Worm (Caenorhabditis elegans) whole organism, L1 larva: ENCODE results near the gene T24D5.3.

ENCODE experiments used
- C34B4.2 ChIP-seq: sonication (generic microtip); optimal IDR thresholded peaks from 2 replicates; lab custom pipeline; 2017; ENCODE audit warnings: mild to moderate bottlenecking, missing genetic modification characterization, missing compliant biosample characterization
- Y116A8C.19 ChIP-seq: sonication (generic microtip); optimal IDR thresholded peaks from 2 replicates; lab custom pipeline; 2016; ENCODE audit warnings: missing compliant biosample characterization, missing genetic modification characterization, borderline replicate concordance
- aha-1 ChIP-seq: fragments of 150-350 bp; optimal IDR thresholded peaks from 2 replicates; lab custom pipeline; 2014; ENCODE audit warnings: missing biosample characterization, missing genetic modification characterization
- ama-1 ChIP-seq: fragments of 150-350 bp; optimal IDR thresholded peaks from 2 replicates; lab custom pipeline; 2014
- ceh-8 ChIP-seq: fragments of 200-800 bp; sonication (Bioruptor generic); optimal IDR thresholded peaks from 2 replicates; lab custom pipeline; 2018; ENCODE audit warnings: mild to moderate bottlenecking, missing genetic modification characterization, moderate library complexity, missing compliant biosample characterization
- ceh-82 ChIP-seq, 3 experiments: fragments of 150-350 bp in 1 of 3; sonication (generic microtip) in 2 of 3; optimal IDR thresholded peaks; 2 replicates each; lab custom pipeline; 2014 to 2017; ENCODE audit warnings: missing biosample characterization in 3 of 3, missing genetic modification characterization in 3 of 3
- ceh-90 ChIP-seq: sonication (generic microtip); optimal IDR thresholded peaks from 2 replicates; lab custom pipeline; 2016; ENCODE audit warnings: missing genetic modification characterization, missing compliant biosample characterization
- ces-1 ChIP-seq: fragments of 150-350 bp; optimal IDR thresholded peaks from 2 replicates; lab custom pipeline; 2014; ENCODE audit warnings: missing biosample characterization, missing genetic modification reagents, missing genetic modification characterization
- efl-1 ChIP-seq, 4 experiments: fragments of 150-350 bp; optimal IDR thresholded peaks in 3 of 4; peaks in 1 of 4; 1 replicate in 1 of 4; 2 replicates in 3 of 4; lab custom pipeline; 2014; ENCODE audit warnings: missing biosample characterization in 2 of 4, missing genetic modification characterization in 2 of 4, missing genetic modification reagents in 2 of 4
- egl-13 ChIP-seq: sonication (generic microtip); optimal IDR thresholded peaks from 2 replicates; lab custom pipeline; 2016; ENCODE audit warnings: missing genotype, missing genetic modification reagents, missing genetic modification characterization, missing compliant biosample characterization
- elt-2 ChIP-seq: sonication (generic microtip); optimal IDR thresholded peaks from 2 replicates; lab custom pipeline; 2016; ENCODE audit warnings: missing genetic modification characterization, mild to moderate bottlenecking, inconsistent platforms, missing compliant biosample characterization, missing genetic modification reagents
- elt-3 ChIP-seq, 6 experiments: fragments of 150-350 bp in 1 of 6; sonication (generic microtip); optimal IDR thresholded peaks; 2 replicates each; lab custom pipeline; 2017 to 2018; ENCODE audit warnings: missing biosample characterization in 6 of 6, missing genetic modification characterization in 6 of 6, inconsistent platforms in 1 of 6
- fkh-8 ChIP-seq: sonication (generic microtip); optimal IDR thresholded peaks from 2 replicates; lab custom pipeline; 2016; ENCODE audit warnings: mild to moderate bottlenecking, missing genetic modification characterization, missing compliant biosample characterization
- grh-1 ChIP-seq: fragments of 200-800 bp; sonication (Bioruptor generic); IDR thresholded peaks from 2 replicates; pipeline ENCODE4 v1.3.6; 2022; ENCODE audit warnings: missing genetic modification reagents, missing genetic modification characterization, missing compliant biosample characterization
- hlh-4 ChIP-seq: sonication (generic microtip); optimal IDR thresholded peaks from 2 replicates; lab custom pipeline; 2016; ENCODE audit warnings: mild to moderate bottlenecking, missing genetic modification characterization, missing compliant biosample characterization
- irx-1 ChIP-seq: sonication (generic microtip); optimal IDR thresholded peaks from 2 replicates; lab custom pipeline; 2016; ENCODE audit warnings: missing genetic modification characterization, missing compliant biosample characterization
- lin-14 ChIP-seq: fragments of 200-800 bp; sonication (Bioruptor generic); optimal IDR thresholded peaks from 2 replicates; lab custom pipeline; 2018; ENCODE audit warnings: mild to moderate bottlenecking, missing genetic modification characterization, moderate library complexity, missing compliant biosample characterization
- lin-35 ChIP-seq, 2 experiments: fragments of 150-350 bp; optimal IDR thresholded peaks; 2 replicates each; lab custom pipeline; 2014; ENCODE audit warnings: missing biosample characterization in 2 of 2, missing genetic modification characterization in 2 of 2, missing genetic modification reagents in 2 of 2
- lin-39 ChIP-seq: fragments of 150-350 bp; optimal IDR thresholded peaks from 2 replicates; lab custom pipeline; 2014; ENCODE audit warnings: missing biosample characterization, missing genetic modification reagents, missing genetic modification characterization
- lsy-2 ChIP-seq, 2 experiments: fragments of 150-350 bp; optimal IDR thresholded peaks; 2 replicates each; lab custom pipeline; 2014; ENCODE audit warnings: missing biosample characterization in 2 of 2, missing genetic modification characterization in 2 of 2
- mef-2 ChIP-seq: fragments of 150-350 bp; optimal IDR thresholded peaks from 2 replicates; lab custom pipeline; 2014; ENCODE audit warnings: missing biosample characterization, missing genetic modification characterization
- nhr-19 ChIP-seq: fragments of 200-800 bp; sonication (Bioruptor generic); conservative IDR thresholded peaks from 2 replicates; pipeline ENCODE4 v1.3.6; 2022; ENCODE audit warnings: missing genetic modification characterization, missing compliant biosample characterization
- nhr-28 ChIP-seq: fragments of 150-350 bp; optimal IDR thresholded peaks from 2 replicates; lab custom pipeline; 2014; ENCODE audit warnings: missing biosample characterization, missing genetic modification characterization
- nhr-47 ChIP-seq: sonication (generic microtip); optimal IDR thresholded peaks from 2 replicates; lab custom pipeline; 2016; ENCODE audit warnings: mild to moderate bottlenecking, missing genetic modification characterization, moderate library complexity, missing compliant biosample characterization
- nhr-76 ChIP-seq: sonication (generic microtip); optimal IDR thresholded peaks from 2 replicates; lab custom pipeline; 2017; ENCODE audit warnings: missing biosample characterization, missing genetic modification characterization
- nhr-77 ChIP-seq: fragments of 150-350 bp; optimal IDR thresholded peaks from 2 replicates; lab custom pipeline; 2014; ENCODE audit warnings: missing biosample characterization, missing genetic modification characterization
- nhr-85 ChIP-seq: sonication (generic microtip); peaks from one replicate; lab custom pipeline; 2016; ENCODE audit warnings: missing genetic modification characterization, inconsistent platforms, missing compliant biosample characterization
- pag-3 ChIP-seq: sonication (generic microtip); optimal IDR thresholded peaks from 2 replicates; lab custom pipeline; 2017; ENCODE audit warnings: missing genetic modification characterization, mild to moderate bottlenecking, missing compliant biosample characterization, antibody characterized with exemption, borderline replicate concordance; ENCODE audit not compliant: insufficient read depth
- rnt-1 ChIP-seq: sonication (generic microtip); optimal IDR thresholded peaks from 2 replicates; lab custom pipeline; 2016; ENCODE audit warnings: mild to moderate bottlenecking, missing genetic modification characterization, moderate library complexity, missing compliant biosample characterization
- snpc-4 ChIP-seq: fragments of 150-350 bp; optimal IDR thresholded peaks from 2 replicates; lab custom pipeline; 2014; ENCODE audit warnings: missing biosample characterization, missing genetic modification characterization
- snu-23 ChIP-seq: sonication (generic microtip); optimal IDR thresholded peaks from 2 replicates; lab custom pipeline; 2016; ENCODE audit warnings: missing genetic modification characterization, missing compliant biosample characterization
- swsn-7 ChIP-seq: sonication (generic microtip); optimal IDR thresholded peaks from 2 replicates; lab custom pipeline; 2016; ENCODE audit warnings: missing genetic modification characterization, missing compliant biosample characterization
- tbx-2 ChIP-seq: sonication (generic microtip); optimal IDR thresholded peaks from 2 replicates; lab custom pipeline; 2016; ENCODE audit warnings: missing genetic modification characterization, missing compliant biosample characterization
- unc-130 ChIP-seq: fragments of 150-350 bp; optimal IDR thresholded peaks from 2 replicates; lab custom pipeline; 2017; ENCODE audit warnings: missing biosample characterization, missing genetic modification characterization, inconsistent platforms
- unc-86 ChIP-seq: sonication (generic microtip); optimal IDR thresholded peaks from 2 replicates; lab custom pipeline; 2016; ENCODE audit warnings: missing genetic modification characterization, missing compliant biosample characterization
- vab-15 ChIP-seq: sonication (generic microtip); optimal IDR thresholded peaks from 2 replicates; lab custom pipeline; 2017; ENCODE audit warnings: missing genotype, mild to moderate bottlenecking, missing genetic modification characterization, missing compliant biosample characterization
- xbp-1 ChIP-seq: sonication (generic microtip); optimal IDR thresholded peaks from 2 replicates; lab custom pipeline; 2016; ENCODE audit warnings: missing genetic modification characterization, missing compliant biosample characterization
- zag-1 ChIP-seq: fragments of 150-350 bp; optimal IDR thresholded peaks from 2 replicates; lab custom pipeline; 2014; ENCODE audit warnings: missing biosample characterization, missing genetic modification characterization
- zip-4 ChIP-seq: fragments of 200-800 bp; sonication (Bioruptor generic); optimal IDR thresholded peaks from 2 replicates; lab custom pipeline; 2018; ENCODE audit warnings: mild to moderate bottlenecking, missing genetic modification characterization, moderate library complexity, missing compliant biosample characterization
- ztf-11 ChIP-seq, 2 experiments: sonication (generic microtip); optimal IDR thresholded peaks; 2 replicates each; lab custom pipeline; 2016 to 2017; ENCODE audit warnings: missing genetic modification characterization in 2 of 2, missing biosample characterization in 1 of 2, missing compliant biosample characterization in 1 of 2
- ztf-4 ChIP-seq: fragments of 150-350 bp; optimal IDR thresholded peaks from 2 replicates; lab custom pipeline; 2014; ENCODE audit warnings: missing biosample characterization, missing genetic modification characterization

Gene T24D5.3

DNA sequence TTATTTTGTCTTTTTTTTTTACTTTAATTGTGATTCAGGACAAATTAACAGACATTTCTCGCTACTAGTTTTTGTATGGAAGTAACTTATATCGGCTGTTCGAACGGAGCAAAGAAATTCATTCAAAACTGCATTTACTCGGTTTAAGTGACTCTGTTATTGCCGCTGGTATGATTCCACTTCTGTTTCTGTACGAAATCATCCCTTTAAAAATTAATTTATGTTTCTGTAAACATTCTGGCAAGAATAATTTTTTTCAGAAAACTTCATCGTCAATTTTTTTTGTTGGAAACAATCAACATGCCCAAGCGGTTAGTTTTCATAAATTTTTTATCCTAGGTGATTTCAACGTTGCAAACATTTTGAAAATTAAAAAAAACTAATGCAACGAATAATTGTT is at the start of gene T24D5.3:
Gene T24D5.3, plus strand, starts transcription at position 301 of the 400 bp plus-strand sequence.
- TF ChIP-seq pag-3 (tag; lab: Kevin White, UChicago), result no peak
- TF ChIP-seq nhr-76 (tag; lab: Kevin White, UChicago), result no peak
- TF ChIP-seq elt-3 (tag; optimal IDR thresholded peaks at IDR 0.05; lab: Kevin White, UChicago), result no peak
- no peak for TF ChIP-seq swsn-7 (tag; lab: Kevin White, UChicago)
- no peak for TF ChIP-seq ceh-8 (GFP tag; lab: Kevin White, UChicago)
- TF ChIP-seq zip-4, result no peak
- no peak for TF ChIP-seq snu-23 (GFP tag; lab: Kevin White, UChicago)
- TF ChIP-seq unc-130 (tag; lab: Kevin White, UChicago), result no peak
- TF ChIP-seq vab-15 (tag; lab: Kevin White, UChicago), result no peak
- TF ChIP-seq ces-1 (GFP tag; lab: Kevin White, UChicago), result no peak
- no peak for TF ChIP-seq nhr-77 (tag; lab: Kevin White, UChicago)
- TF ChIP-seq, all 84 proteins: peak for 0

DNA sequence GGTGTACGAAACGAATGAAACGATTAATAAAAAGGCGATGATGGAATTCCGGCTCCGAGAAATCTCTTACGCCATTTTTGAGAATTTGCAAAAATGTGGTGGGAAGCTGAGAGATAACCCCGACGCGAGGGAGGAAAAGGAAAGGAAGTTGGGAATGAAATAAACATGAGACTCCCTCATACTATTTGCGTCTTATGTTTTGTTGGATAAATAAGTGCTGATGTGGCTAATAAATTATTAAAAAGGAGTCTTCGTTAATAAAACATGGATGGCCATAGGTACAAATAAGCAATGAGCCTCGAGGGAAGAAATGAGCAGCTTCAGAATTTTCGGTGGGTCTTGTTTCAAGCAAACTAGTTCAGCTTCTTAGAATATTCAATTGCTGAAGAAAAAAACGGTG is 47.5 kb upstream of the T24D5.3 start:
- no peak for TF ChIP-seq aha-1
- no peak for TF ChIP-seq snpc-4 (tag; lab: Kevin White, UChicago)
- no peak for TF ChIP-seq ama-1
- TF ChIP-seq fkh-8, result peak; percentile 37
- no peak for TF ChIP-seq ceh-82 (tag; optimal IDR thresholded peaks at IDR 0.05; lab: Kevin White, UChicago)
- TF ChIP-seq tbx-2 (tag; lab: Kevin White, UChicago), result peak; percentile 8
- TF ChIP-seq snu-23 (GFP tag; lab: Kevin White, UChicago), result no peak
- TF ChIP-seq nhr-85 (tag; lab: Kevin White, UChicago), result no peak
- TF ChIP-seq irx-1, result no peak
- no peak for TF ChIP-seq pag-3 (tag; lab: Kevin White, UChicago)
- TF ChIP-seq nhr-28, result no peak
- TF ChIP-seq lin-35 (GFP tag; optimal IDR thresholded peaks at IDR 0.05; lab: Kevin White, UChicago), result no peak
- TF ChIP-seq nhr-47 (tag; lab: Kevin White, UChicago), result no peak
- no peak for TF ChIP-seq grh-1
- TF ChIP-seq ztf-11 (tag; optimal IDR thresholded peaks at IDR 0.05; lab: Kevin White, UChicago), result no peak
- peak; percentile 72 for TF ChIP-seq lin-14 (GFP tag; lab: Kevin White, UChicago)
- TF ChIP-seq zag-1 (tag; lab: Kevin White, UChicago), result no peak
- peak; percentile 91 for TF ChIP-seq unc-86 (tag; lab: Kevin White, UChicago)
- TF ChIP-seq hlh-4 (tag; lab: Kevin White, UChicago), result no peak
- no peak for TF ChIP-seq ztf-4 (tag; lab: Kevin White, UChicago)
- TF ChIP-seq C34B4.2 (tag; lab: Kevin White, UChicago), result no peak
- no peak for TF ChIP-seq efl-1 (optimal IDR thresholded peaks at IDR 0.05; lab: Kevin White, UChicago)
- TF ChIP-seq efl-1 (GFP tag; optimal IDR thresholded peaks at IDR 0.05 in 1 of 2; lab: Kevin White, UChicago), result no peak
- TF ChIP-seq xbp-1 (tag; lab: Kevin White, UChicago), result no peak
- no peak for TF ChIP-seq nhr-19
- TF ChIP-seq elt-2 (tag; lab: Kevin White, UChicago), result no peak
- TF ChIP-seq egl-13, result no peak
- TF ChIP-seq rnt-1 (tag; lab: Kevin White, UChicago), result no peak
- TF ChIP-seq ceh-90 (tag; lab: Kevin White, UChicago), result no peak
- TF ChIP-seq lin-39, result no peak
- no peak for TF ChIP-seq ceh-8 (GFP tag; lab: Kevin White, UChicago)
- no peak for TF ChIP-seq lsy-2 (tag; optimal IDR thresholded peaks at IDR 0.05; lab: Kevin White, UChicago)
- TF ChIP-seq mef-2, result no peak
- TF ChIP-seq Y116A8C.19 (tag; lab: Kevin White, UChicago), result no peak
